Worm (Caenorhabditis elegans) whole organism, mixed stage, embryonic: ENCODE data around the gene C18D4.6.

ENCODE experiments used
- M03D4.4 ChIP-seq: sonication (generic microtip); optimal IDR thresholded peaks from 2 replicates; lab custom pipeline; 2017; ENCODE audit warnings: mild to moderate bottlenecking, missing genetic modification characterization, missing compliant biosample characterization
- bed-3 ChIP-seq: fragments of 200-800 bp; sonication (Bioruptor generic); optimal IDR thresholded peaks from 3 replicates; lab custom pipeline; 2018; ENCODE audit warnings: mild to moderate bottlenecking, missing genetic modification characterization, moderate library complexity, missing compliant biosample characterization
- blmp-1 ChIP-seq: fragments of 150-350 bp; optimal IDR thresholded peaks from 2 replicates; lab custom pipeline; 2014; ENCODE audit warnings: missing biosample characterization, missing genetic modification characterization
- ceh-39 ChIP-seq: fragments of 150-350 bp; optimal IDR thresholded peaks from 2 replicates; lab custom pipeline; 2014; ENCODE audit warnings: missing biosample characterization, missing genetic modification characterization
- ces-1 ChIP-seq: fragments of 150-350 bp; optimal IDR thresholded peaks from 2 replicates; lab custom pipeline; 2014; ENCODE audit warnings: missing biosample characterization, missing genetic modification reagents, missing genetic modification characterization
- cnd-1 ChIP-seq: fragments of 200-800 bp; sonication (Bioruptor generic); optimal IDR thresholded peaks from 2 replicates; lab custom pipeline; 2018; ENCODE audit warnings: mild to moderate bottlenecking, missing genetic modification characterization, missing compliant biosample characterization
- drap-1 ChIP-seq: fragments of 200-800 bp; sonication (Bioruptor generic); optimal IDR thresholded peaks from 3 replicates; lab custom pipeline; 2018; ENCODE audit warnings: mild to moderate bottlenecking, missing genetic modification characterization, missing compliant biosample characterization
- elt-1 ChIP-seq: sonication (generic microtip); optimal IDR thresholded peaks from 2 replicates; lab custom pipeline; 2017; ENCODE audit warnings: missing genetic modification characterization, mild to moderate bottlenecking, missing compliant biosample characterization, antibody characterized with exemption, moderate library complexity, borderline replicate concordance; ENCODE audit not compliant: insufficient read depth
- elt-3 ChIP-seq: fragments of 150-350 bp; optimal IDR thresholded peaks from 2 replicates; lab custom pipeline; 2014; ENCODE audit warnings: missing biosample characterization, missing genetic modification characterization
- flh-1 ChIP-seq: fragments of 200-800 bp; sonication (Bioruptor generic); optimal IDR thresholded peaks from 2 replicates; lab custom pipeline; 2018; ENCODE audit warnings: mild to moderate bottlenecking, missing genetic modification characterization, moderate library complexity, missing compliant biosample characterization
- ham-2 ChIP-seq: fragments of 200-800 bp; sonication (Bioruptor generic); optimal IDR thresholded peaks from 2 replicates; lab custom pipeline; 2018; ENCODE audit warnings: mild to moderate bottlenecking, missing genetic modification characterization, missing compliant biosample characterization
- hlh-1 ChIP-seq: fragments of 150-350 bp; optimal IDR thresholded peaks from 2 replicates; lab custom pipeline; 2014; ENCODE audit warnings: missing biosample characterization, missing genetic modification reagents, missing genetic modification characterization
- lin-13 ChIP-seq: fragments of 150-350 bp; optimal IDR thresholded peaks from 2 replicates; lab custom pipeline; 2014; ENCODE audit warnings: missing biosample characterization, missing genetic modification characterization
- lin-32 ChIP-seq: fragments of 200-800 bp; sonication (Bioruptor generic); optimal IDR thresholded peaks from 2 replicates; lab custom pipeline; 2018; ENCODE audit warnings: mild to moderate bottlenecking, missing genetic modification characterization, missing compliant biosample characterization
- mab-5 ChIP-seq: fragments of 150-350 bp; optimal IDR thresholded peaks from 2 replicates; lab custom pipeline; 2014; ENCODE audit warnings: missing biosample characterization, missing genetic modification characterization
- mls-2 ChIP-seq: sonication (generic microtip); optimal IDR thresholded peaks from 2 replicates; lab custom pipeline; 2016; ENCODE audit warnings: mild to moderate bottlenecking, missing genetic modification characterization, moderate library complexity, missing compliant biosample characterization
- nhr-12 ChIP-seq: fragments of 150-350 bp; optimal IDR thresholded peaks from 2 replicates; lab custom pipeline; 2014; ENCODE audit warnings: missing biosample characterization, missing genetic modification characterization
- nhr-2 ChIP-seq: fragments of 150-350 bp; optimal IDR thresholded peaks from 2 replicates; lab custom pipeline; 2014; ENCODE audit warnings: missing biosample characterization, missing genetic modification characterization
- nhr-76 ChIP-seq: sonication (generic microtip); optimal IDR thresholded peaks from 2 replicates; lab custom pipeline; 2017; ENCODE audit warnings: missing biosample characterization, missing genetic modification characterization
- pha-4 ChIP-seq: fragments of 150-350 bp; optimal IDR thresholded peaks from 2 replicates; lab custom pipeline; 2018; ENCODE audit warnings: missing biosample characterization, missing genetic modification reagents, missing genetic modification characterization
- sem-2 ChIP-seq: fragments of 200-800 bp; sonication (Bioruptor generic); optimal IDR thresholded peaks from 2 replicates; lab custom pipeline; 2018; ENCODE audit warnings: mild to moderate bottlenecking, missing genetic modification characterization, missing compliant biosample characterization
- snpc-4 ChIP-seq: fragments of 150-350 bp; optimal IDR thresholded peaks from 2 replicates; lab custom pipeline; 2014; ENCODE audit warnings: missing biosample characterization, missing genetic modification characterization
- sptf-1 ChIP-seq: sonication (generic microtip); optimal IDR thresholded peaks from 2 replicates; lab custom pipeline; 2017; ENCODE audit warnings: mild to moderate bottlenecking, missing genetic modification characterization, moderate library complexity, missing compliant biosample characterization
- tbx-8 ChIP-seq: fragments of 200-800 bp; sonication (Bioruptor generic); optimal IDR thresholded peaks from 2 replicates; lab custom pipeline; 2018; ENCODE audit warnings: mild to moderate bottlenecking, missing genetic modification characterization, moderate library complexity, missing compliant biosample characterization
- unc-120 ChIP-seq: sonication (generic microtip); optimal IDR thresholded peaks from 2 replicates; lab custom pipeline; 2017; ENCODE audit warnings: missing genetic modification characterization, missing compliant biosample characterization; ENCODE audit not compliant: poor library complexity, severe bottlenecking
- unc-39 ChIP-seq: fragments of 150-350 bp; optimal IDR thresholded peaks from 2 replicates; lab custom pipeline; 2014; ENCODE audit warnings: missing biosample characterization, missing genetic modification characterization
- unc-62 ChIP-seq: fragments of 150-350 bp; optimal IDR thresholded peaks from 2 replicates; lab custom pipeline; 2014; ENCODE audit warnings: missing biosample characterization, missing genetic modification reagents, missing genetic modification characterization
- zip-8 ChIP-seq: fragments of 150-350 bp; optimal IDR thresholded peaks from 2 replicates; lab custom pipeline; 2014; ENCODE audit warnings: missing biosample characterization, missing genetic modification characterization

C18D4.6 gene

DNA sequence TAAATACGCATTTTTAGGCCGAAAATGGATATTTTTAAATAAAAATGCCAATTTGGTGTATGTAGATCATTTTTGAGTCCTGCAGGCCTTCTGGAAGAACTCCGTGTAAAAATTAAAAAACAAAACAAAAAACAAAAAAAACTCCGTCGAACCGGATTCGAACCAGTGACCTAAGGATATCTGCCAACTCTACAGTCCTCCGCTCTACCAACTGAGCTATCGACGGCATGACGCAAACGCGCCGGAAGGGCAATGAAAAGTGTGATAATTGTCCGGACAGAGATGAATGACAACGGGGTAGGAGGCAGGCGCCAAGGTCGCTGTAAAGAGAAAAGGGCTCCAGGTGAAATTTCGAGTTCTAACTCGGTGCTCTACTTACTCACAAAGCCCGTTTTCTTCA is 4.1 kb upstream of the C18D4.6 start:
- no peak for TF ChIP-seq nhr-2
- no peak for TF ChIP-seq elt-1 (tag; lab: Kevin White, UChicago)
- TF ChIP-seq drap-1 (GFP tag; lab: Kevin White, UChicago): peak; percentile 10

DNA sequence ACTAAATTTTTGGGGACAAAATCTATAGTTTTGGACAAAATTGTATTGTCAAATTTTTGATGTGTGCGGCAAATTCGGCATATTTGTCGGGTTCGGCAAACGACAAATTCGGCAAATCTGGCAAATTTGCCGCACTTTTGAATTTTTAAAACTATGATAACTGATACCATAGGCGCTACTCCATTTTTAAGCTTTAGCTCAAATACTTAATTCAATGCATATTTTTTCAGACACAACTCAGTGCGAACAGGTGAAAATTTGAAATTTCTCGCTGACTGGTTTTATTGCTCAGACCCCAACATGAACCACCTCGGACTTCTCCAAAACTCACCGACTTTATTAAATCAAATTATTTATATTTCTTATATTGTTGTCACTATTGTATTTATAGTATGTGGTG is 2.1 kb upstream of the C18D4.6 start, which contains the start of gene srz-25:
Gene srz-25 (plus strand): TSS at position 301 of the 400 bp plus-strand sequence.
- TF ChIP-seq mab-5 (no peak), unc-62 (GFP tag; lab: Kevin White, UChicago) (no peak), unc-120 (tag; lab: Kevin White, UChicago) (no peak), flh-1 (GFP tag; lab: Kevin White, UChicago) (no peak), elt-3 (tag; lab: Kevin White, UChicago) (no peak), cnd-1 (tag; lab: Kevin White, UChicago) (no peak), drap-1 (GFP tag; lab: Kevin White, UChicago) (no peak), blmp-1 (no peak), ham-2 (GFP tag; lab: Kevin White, UChicago) (no peak), nhr-12 (no peak)

DNA sequence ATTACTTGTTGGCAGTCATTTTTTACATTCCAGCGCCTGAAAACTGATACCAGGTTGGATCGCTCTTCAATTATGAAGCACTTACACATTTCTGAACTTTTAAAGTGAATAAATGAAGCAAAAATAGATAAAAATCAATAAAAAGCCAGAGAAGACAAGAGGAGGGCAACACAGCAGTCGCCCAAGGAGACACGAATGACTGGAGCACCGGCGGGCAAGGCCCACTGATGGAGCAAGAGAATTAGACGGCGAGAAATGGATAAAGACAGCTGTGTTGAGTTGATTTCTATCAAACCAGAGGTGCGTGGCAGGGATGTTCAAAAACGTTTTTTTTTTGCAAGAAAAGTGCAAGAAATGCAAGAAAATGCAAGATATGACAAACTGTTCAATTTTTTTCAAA is 1.1 kb upstream of the C18D4.6 start:
- peak; percentile 67 for TF ChIP-seq unc-120 (tag; lab: Kevin White, UChicago)
- no peak for TF ChIP-seq nhr-2
- TF ChIP-seq hlh-1: peak; percentile 68
- TF ChIP-seq sem-2 (GFP tag; lab: Kevin White, UChicago): no peak
- TF ChIP-seq elt-3 (tag; lab: Kevin White, UChicago): no peak
- TF ChIP-seq, all 35 proteins: peak for 2

DNA sequence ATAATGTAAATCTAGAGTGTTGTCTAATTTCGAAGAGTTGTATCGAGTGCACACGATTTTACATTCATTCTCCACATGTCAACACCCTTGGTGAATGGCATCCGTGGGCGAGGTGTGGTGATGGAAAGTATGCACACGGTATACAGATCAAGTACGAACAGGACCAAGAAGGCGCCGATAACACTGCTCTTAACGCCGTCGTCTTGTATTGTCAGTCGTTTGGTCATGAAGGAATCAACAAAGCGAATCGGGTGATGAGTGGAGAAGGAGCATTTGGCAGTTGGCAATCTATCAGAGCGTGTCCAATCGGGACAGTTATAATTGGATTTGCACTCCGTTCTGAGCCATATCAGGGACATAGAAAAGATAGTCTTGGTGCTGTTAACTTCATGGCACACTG is 5.0 kb downstream of the C18D4.6 start:
- no peak for TF ChIP-seq mab-5
- no peak for TF ChIP-seq snpc-4
- TF ChIP-seq elt-3 (tag; lab: Kevin White, UChicago): no peak
- TF ChIP-seq tbx-8 (GFP tag; lab: Kevin White, UChicago): no peak
- no peak for TF ChIP-seq nhr-2
- no peak for TF ChIP-seq hlh-1
- TF ChIP-seq unc-120 (tag; lab: Kevin White, UChicago): no peak
- TF ChIP-seq cnd-1 (tag; lab: Kevin White, UChicago): no peak
- no peak for TF ChIP-seq mls-2 (tag; lab: Kevin White, UChicago)
- TF ChIP-seq nhr-76: no peak
- TF ChIP-seq unc-39 (tag; lab: Kevin White, UChicago): no peak

DNA sequence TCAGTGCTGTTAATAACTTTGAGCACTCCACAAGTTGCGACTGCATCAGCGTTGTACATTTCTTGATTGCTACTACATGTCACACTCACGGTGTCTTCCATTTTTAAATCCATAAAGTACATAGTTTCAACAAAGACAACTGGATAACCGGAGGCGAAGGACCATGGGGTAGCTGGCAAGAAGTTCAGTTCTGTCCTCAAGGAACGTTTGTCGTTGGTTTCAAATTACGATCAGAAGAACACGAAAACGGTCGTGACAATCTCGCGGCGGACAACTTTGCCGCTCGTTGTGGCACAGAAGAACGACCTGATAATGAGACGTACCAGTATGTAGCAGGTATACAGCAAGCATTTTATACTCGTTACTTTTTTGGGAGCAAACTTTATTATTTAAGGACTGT is 5.5 kb downstream of the C18D4.6 start, which contains the start of gene C18D4.3:
Gene C18D4.3 (minus strand): TSS at position 101 of the 400 bp plus-strand sequence.
- TF ChIP-seq unc-39 (tag; lab: Kevin White, UChicago) (no peak), sptf-1 (tag; lab: Kevin White, UChicago) (no peak), ces-1 (GFP tag; lab: Kevin White, UChicago) (no peak), lin-32 (no peak), nhr-76 (no peak), mab-5 (no peak), drap-1 (GFP tag; lab: Kevin White, UChicago) (no peak), zip-8 (no peak), cnd-1 (tag; lab: Kevin White, UChicago) (no peak), hlh-1 (no peak), ham-2 (GFP tag; lab: Kevin White, UChicago) (no peak), bed-3 (GFP tag; lab: Kevin White, UChicago) (no peak), unc-62 (GFP tag; lab: Kevin White, UChicago) (no peak), pha-4 (no peak), nhr-2 (no peak), ceh-39 (tag; lab: Kevin White, UChicago) (no peak)

DNA sequence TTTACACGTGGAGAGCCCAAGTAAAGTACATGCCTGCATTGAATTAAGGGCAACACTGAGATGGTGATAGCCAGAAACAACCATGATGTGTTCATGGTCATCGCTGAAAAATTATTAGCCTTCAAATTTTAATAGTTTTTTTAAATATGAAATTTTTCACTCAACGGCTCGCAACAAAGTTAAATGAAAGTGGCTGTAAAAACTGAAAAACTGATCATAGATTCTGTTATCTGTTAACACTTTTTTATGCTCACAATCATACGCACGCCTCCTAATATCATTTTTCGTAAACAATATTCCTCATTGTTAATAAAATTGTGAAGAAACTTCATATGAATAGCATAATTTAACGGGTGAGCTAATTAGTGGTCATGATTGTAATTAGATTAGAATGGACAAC is 6.8 kb downstream of the C18D4.6 start, which contains the start of gene C18D4.4:
Gene C18D4.4 (minus strand): TSS at position 101 of the 400 bp plus-strand sequence.
- no peak for TF ChIP-seq ham-2 (GFP tag; lab: Kevin White, UChicago)
- no peak for TF ChIP-seq snpc-4
- no peak for TF ChIP-seq lin-13 (tag; lab: Kevin White, UChicago)
- TF ChIP-seq, all 35 proteins: peak for 0

DNA sequence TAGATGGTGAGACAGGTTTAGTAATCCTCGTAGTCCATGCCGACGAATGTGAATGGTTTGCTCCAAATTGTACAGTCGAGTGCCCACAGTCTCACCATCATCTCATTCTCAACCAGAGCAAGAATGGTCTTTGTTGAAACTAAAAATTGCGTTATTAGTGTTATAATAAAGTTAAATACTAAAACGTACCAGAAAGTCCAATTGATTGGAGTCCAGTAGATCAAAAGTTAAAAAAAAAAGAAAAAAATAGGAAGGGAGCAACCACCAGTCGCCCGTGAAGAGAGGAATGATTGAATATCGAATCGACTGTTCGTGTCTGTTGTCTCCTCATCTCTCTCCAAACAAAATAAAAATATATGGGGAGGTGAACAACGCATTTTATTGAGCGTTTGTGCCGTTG is 7.7 kb downstream of the C18D4.6 start, which contains the start of gene C18D4.12:
Gene C18D4.12 (minus strand): TSS at position 101 of the 400 bp plus-strand sequence.
- TF ChIP-seq blmp-1: no peak
- no peak for TF ChIP-seq M03D4.4
- no peak for TF ChIP-seq nhr-2
- TF ChIP-seq ham-2 (GFP tag; lab: Kevin White, UChicago): no peak
- TF ChIP-seq, all 35 proteins: peak for 0
